Worm (Caenorhabditis elegans) whole organism, L2 larva: ENCODE results near the gene nlp-6.

ENCODE experiments used
- C34F6.9 ChIP-seq: fragments of 150-350 bp; optimal IDR thresholded peaks from 2 replicates; lab custom pipeline; 2014; ENCODE audit warnings: missing biosample characterization, missing genetic modification characterization
- F13H6.1 ChIP-seq: sonication (generic microtip); optimal IDR thresholded peaks from 2 replicates; lab custom pipeline; 2016; ENCODE audit warnings: missing genetic modification characterization, missing compliant biosample characterization
- R02D3.7 ChIP-seq: fragments of 150-350 bp; optimal IDR thresholded peaks from 2 replicates; lab custom pipeline; 2014; ENCODE audit warnings: missing biosample characterization, missing genetic modification characterization
- Y55F3AM.14 ChIP-seq: fragments of 200-800 bp; sonication (Bioruptor generic); optimal IDR thresholded peaks from 2 replicates; lab custom pipeline; 2018; ENCODE audit warnings: mild to moderate bottlenecking, missing genetic modification characterization, missing compliant biosample characterization
- ZK546.5 ChIP-seq: sonication (generic microtip); optimal IDR thresholded peaks from 2 replicates; lab custom pipeline; 2017; ENCODE audit warnings: missing biosample characterization, missing genetic modification characterization
- alr-1 ChIP-seq: fragments of 150-350 bp; optimal IDR thresholded peaks from 2 replicates; lab custom pipeline; 2014; ENCODE audit warnings: missing biosample characterization, missing genetic modification characterization
- aly-2 ChIP-seq: fragments of 150-350 bp; optimal IDR thresholded peaks from 2 replicates; lab custom pipeline; 2014; ENCODE audit warnings: missing biosample characterization, missing genetic modification characterization
- ama-1 ChIP-seq: fragments of 150-350 bp; optimal IDR thresholded peaks from 2 replicates; lab custom pipeline; 2018; ENCODE audit warnings: inconsistent platforms
- blmp-1 ChIP-seq: sonication (generic microtip); optimal IDR thresholded peaks from 2 replicates; lab custom pipeline; 2017; ENCODE audit warnings: missing genetic modification characterization, mild to moderate bottlenecking, missing compliant biosample characterization, antibody characterized with exemption, moderate library complexity; ENCODE audit not compliant: insufficient read depth
- ceh-16 ChIP-seq: fragments of 150-350 bp; optimal IDR thresholded peaks from 2 replicates; lab custom pipeline; 2014; ENCODE audit warnings: missing biosample characterization, missing genetic modification characterization
- ceh-82 ChIP-seq: fragments of 150-350 bp; optimal IDR thresholded peaks from 2 replicates; lab custom pipeline; 2014; ENCODE audit warnings: missing biosample characterization, missing genetic modification characterization
- crh-2 ChIP-seq: sonication (generic microtip); optimal IDR thresholded peaks from 2 replicates; lab custom pipeline; 2017; ENCODE audit warnings: missing biosample characterization, missing genetic modification characterization
- dmd-4 ChIP-seq: sonication (generic microtip); optimal IDR thresholded peaks from 2 replicates; lab custom pipeline; 2017; ENCODE audit warnings: missing biosample characterization, missing genetic modification characterization
- egl-27 ChIP-seq: sonication (generic microtip); optimal IDR thresholded peaks from 3 replicates; lab custom pipeline; 2017; ENCODE audit warnings: missing biosample characterization, missing genetic modification reagents, missing genetic modification characterization
- elt-1 ChIP-seq: fragments of 150-350 bp; optimal IDR thresholded peaks from 2 replicates; lab custom pipeline; 2014; ENCODE audit warnings: missing biosample characterization, missing genetic modification characterization
- elt-3 ChIP-seq: sonication (generic microtip); optimal IDR thresholded peaks from 2 replicates; lab custom pipeline; 2017; ENCODE audit warnings: missing biosample characterization, missing genetic modification characterization
- fos-1 ChIP-seq: fragments of 150-350 bp; optimal IDR thresholded peaks from 2 replicates; lab custom pipeline; 2014; ENCODE audit warnings: missing biosample characterization, missing genetic modification characterization
- gmeb-1 ChIP-seq: fragments of 150-350 bp; optimal IDR thresholded peaks from 2 replicates; lab custom pipeline; 2014; ENCODE audit warnings: missing biosample characterization, missing genetic modification characterization
- lin-11 ChIP-seq: fragments of 150-350 bp; sonication (generic microtip); optimal IDR thresholded peaks from 2 replicates; lab custom pipeline; 2014; ENCODE audit warnings: missing biosample characterization, missing genetic modification characterization, inconsistent platforms, mixed read lengths
- lin-13 ChIP-seq: fragments of 150-350 bp; optimal IDR thresholded peaks from 2 replicates; lab custom pipeline; 2014; ENCODE audit warnings: missing biosample characterization, missing genetic modification reagents, missing genetic modification characterization
- lin-39 ChIP-seq: fragments of 150-350 bp; optimal IDR thresholded peaks from 2 replicates; lab custom pipeline; 2014; ENCODE audit warnings: missing biosample characterization, missing genetic modification reagents, missing genetic modification characterization
- lsy-2 ChIP-seq, 2 experiments: fragments of 150-350 bp in 1 of 2; sonication (generic microtip) in 1 of 2; optimal IDR thresholded peaks; 2 replicates each; lab custom pipeline; 2014 to 2017; ENCODE audit warnings: missing biosample characterization in 2 of 2, missing genetic modification characterization in 2 of 2
- mab-5 ChIP-seq: fragments of 150-350 bp; optimal IDR thresholded peaks from 2 replicates; lab custom pipeline; 2014; ENCODE audit warnings: missing biosample characterization, missing genetic modification characterization
- mbf-1 ChIP-seq: sonication (generic microtip); optimal IDR thresholded peaks from 2 replicates; lab custom pipeline; 2017; ENCODE audit warnings: missing biosample characterization, missing genetic modification characterization
- mdl-1 ChIP-seq, 2 experiments: fragments of 150-350 bp in 1 of 2; sonication (generic microtip) in 1 of 2; optimal IDR thresholded peaks; 2 replicates each; lab custom pipeline; 2017; ENCODE audit warnings: missing biosample characterization in 2 of 2, missing genetic modification characterization in 2 of 2
- nhr-10 ChIP-seq: sonication (generic microtip); optimal IDR thresholded peaks from 2 replicates; lab custom pipeline; 2017; ENCODE audit warnings: missing biosample characterization, missing genetic modification characterization
- nhr-11 ChIP-seq: fragments of 150-350 bp; optimal IDR thresholded peaks from 2 replicates; lab custom pipeline; 2014; ENCODE audit warnings: missing biosample characterization, missing genetic modification characterization
- nhr-12 ChIP-seq: fragments of 150-350 bp; optimal IDR thresholded peaks from 2 replicates; lab custom pipeline; 2014; ENCODE audit warnings: missing biosample characterization, missing genetic modification characterization
- nhr-129 ChIP-seq: fragments of 150-350 bp; optimal IDR thresholded peaks from 2 replicates; lab custom pipeline; 2014; ENCODE audit warnings: missing biosample characterization, missing genetic modification characterization
- nhr-21 ChIP-seq: fragments of 150-350 bp; optimal IDR thresholded peaks from 2 replicates; lab custom pipeline; 2014; ENCODE audit warnings: missing biosample characterization, missing genetic modification characterization
- nhr-23 ChIP-seq: fragments of 150-350 bp; optimal IDR thresholded peaks from 2 replicates; lab custom pipeline; 2014; ENCODE audit warnings: missing biosample characterization, missing genetic modification reagents, missing genetic modification characterization
- nhr-237 ChIP-seq: fragments of 150-350 bp; optimal IDR thresholded peaks from 2 replicates; lab custom pipeline; 2014; ENCODE audit warnings: missing biosample characterization, missing genetic modification characterization
- nhr-25 ChIP-seq: fragments of 150-350 bp; sonication (generic microtip); optimal IDR thresholded peaks from 3 replicates; lab custom pipeline; 2014; ENCODE audit warnings: missing biosample characterization, missing genetic modification characterization
- nhr-6 ChIP-seq: fragments of 150-350 bp; optimal IDR thresholded peaks from 2 replicates; lab custom pipeline; 2014; ENCODE audit warnings: missing biosample characterization, missing genetic modification characterization
- nhr-77 ChIP-seq: fragments of 150-350 bp; optimal IDR thresholded peaks from 2 replicates; lab custom pipeline; 2014; ENCODE audit warnings: missing biosample characterization, missing genetic modification characterization
- peb-1 ChIP-seq: fragments of 150-350 bp; optimal IDR thresholded peaks from 2 replicates; lab custom pipeline; 2014; ENCODE audit warnings: missing biosample characterization, missing genetic modification characterization
- sem-4 ChIP-seq: fragments of 150-350 bp; optimal IDR thresholded peaks from 2 replicates; lab custom pipeline; 2014; ENCODE audit warnings: missing biosample characterization, missing genetic modification reagents, missing genetic modification characterization
- skn-1 ChIP-seq: sonication (generic microtip); optimal IDR thresholded peaks from 2 replicates; lab custom pipeline; 2017; ENCODE audit warnings: missing biosample characterization, missing genetic modification characterization
- sma-3 ChIP-seq: sonication (generic microtip); optimal IDR thresholded peaks from 2 replicates; lab custom pipeline; 2016; ENCODE audit warnings: missing genetic modification reagents, missing genetic modification characterization, missing compliant biosample characterization
- sma-9 ChIP-seq, 2 experiments: fragments of 150-350 bp in 1 of 2; sonication (generic microtip) in 1 of 2; optimal IDR thresholded peaks; 2 replicates each; lab custom pipeline; 2014 to 2016; ENCODE audit warnings: missing genetic modification characterization in 2 of 2, mild to moderate bottlenecking in 1 of 2, missing biosample characterization in 1 of 2, missing compliant biosample characterization in 1 of 2, missing genetic modification reagents in 1 of 2, moderate library complexity in 1 of 2
- snpc-4 ChIP-seq: fragments of 150-350 bp; optimal IDR thresholded peaks from 2 replicates; lab custom pipeline; 2014; ENCODE audit warnings: missing biosample characterization, missing genetic modification characterization
- unc-39 ChIP-seq: fragments of 150-350 bp; optimal IDR thresholded peaks from 2 replicates; lab custom pipeline; 2014; ENCODE audit warnings: missing biosample characterization, missing genetic modification characterization
- unc-55 ChIP-seq: fragments of 150-350 bp; sonication (generic microtip); optimal IDR thresholded peaks from 3 replicates; lab custom pipeline; 2014; ENCODE audit warnings: missing biosample characterization, missing genetic modification reagents, missing genetic modification characterization
- unc-62 ChIP-seq: fragments of 150-350 bp; optimal IDR thresholded peaks from 2 replicates; lab custom pipeline; 2014; ENCODE audit warnings: missing biosample characterization, missing genetic modification reagents, missing genetic modification characterization
- zag-1 ChIP-seq: fragments of 150-350 bp; optimal IDR thresholded peaks from 2 replicates; lab custom pipeline; 2014; ENCODE audit warnings: missing biosample characterization, missing genetic modification characterization
- ztf-1 ChIP-seq: fragments of 200-800 bp; sonication (Bioruptor generic); conservative IDR thresholded peaks from 2 replicates; pipeline ENCODE4 v1.3.6; 2022; ENCODE audit warnings: missing genetic modification characterization, missing compliant biosample characterization
- ztf-11 ChIP-seq: sonication (generic microtip); optimal IDR thresholded peaks from 2 replicates; lab custom pipeline; 2017; ENCODE audit warnings: missing biosample characterization, missing genetic modification characterization
- ztf-4 ChIP-seq: fragments of 150-350 bp; optimal IDR thresholded peaks from 2 replicates; lab custom pipeline; 2014; ENCODE audit warnings: missing biosample characterization, missing genetic modification characterization

Gene nlp-6

DNA sequence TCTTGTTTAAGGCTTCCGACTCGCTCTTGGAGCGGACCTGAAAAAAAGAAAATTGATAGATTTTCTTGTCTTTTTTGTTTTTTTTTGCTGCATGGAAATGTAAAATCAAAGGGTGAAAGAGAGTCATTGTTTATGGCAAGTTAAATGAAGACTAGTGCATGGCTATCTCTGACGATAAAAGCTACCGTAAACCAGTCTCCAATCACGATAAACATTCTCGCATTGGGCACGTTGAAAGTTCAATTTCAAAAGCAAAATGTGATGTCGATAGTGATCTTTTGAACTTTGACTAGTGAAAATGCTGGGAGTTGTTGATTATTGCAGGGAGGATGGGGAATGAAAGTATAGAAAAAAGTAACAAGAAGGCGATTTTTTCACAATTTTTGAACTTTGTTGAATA, 35.6 kb upstream of the nlp-6 start:
- TF ChIP-seq Y55F3AM.14 (GFP tag; lab: Kevin White, UChicago) (no peak), nhr-129 (peak; percentile 17)
- TF ChIP-seq, all 48 proteins: peak for 1

DNA sequence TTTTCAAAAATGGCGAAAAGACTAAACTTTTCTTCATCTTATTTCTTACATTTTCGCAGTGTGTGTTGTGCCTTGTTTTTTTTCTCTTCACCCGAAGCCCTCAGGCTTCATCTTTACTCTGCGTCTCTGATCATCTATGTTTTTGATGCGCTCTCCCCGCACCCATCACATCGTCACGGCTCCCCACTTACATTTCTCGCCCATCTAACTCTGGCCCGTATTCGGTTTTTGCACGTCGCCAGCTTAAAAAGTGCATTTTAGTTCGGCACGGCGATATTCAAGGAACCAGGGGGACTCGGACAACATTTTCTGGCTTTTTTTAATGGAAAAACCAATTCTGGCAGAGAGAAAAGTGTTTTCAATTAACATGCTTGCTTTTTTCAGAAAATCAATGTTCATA, 34.9 kb upstream of the nlp-6 start:
- no peak for TF ChIP-seq fos-1 (tag; lab: Kevin White, UChicago)
- no peak for TF ChIP-seq alr-1 (tag; lab: Kevin White, UChicago)
- no peak for TF ChIP-seq unc-62 (GFP tag; lab: Kevin White, UChicago)
- TF ChIP-seq nhr-23 (tag; lab: Kevin White, UChicago): no peak
- TF ChIP-seq C34F6.9 (tag; lab: Kevin White, UChicago): peak; percentile 62
- no peak for TF ChIP-seq aly-2 (tag; lab: Kevin White, UChicago)
- no peak for TF ChIP-seq egl-27 (tag; lab: Kevin White, UChicago)
- TF ChIP-seq nhr-10 (tag; lab: Kevin White, UChicago): no peak
- peak; percentile 63 for TF ChIP-seq zag-1 (tag; lab: Kevin White, UChicago)
- no peak for TF ChIP-seq mbf-1 (tag; lab: Kevin White, UChicago)
- TF ChIP-seq nhr-6 (tag; lab: Kevin White, UChicago): no peak
- no peak for TF ChIP-seq nhr-11 (tag; lab: Kevin White, UChicago)
- no peak for TF ChIP-seq ceh-16 (tag; lab: Kevin White, UChicago)
- no peak for TF ChIP-seq elt-1 (tag; lab: Kevin White, UChicago)
- TF ChIP-seq sem-4 (tag; lab: Kevin White, UChicago): peak; percentile 20
- no peak for TF ChIP-seq dmd-4 (tag; lab: Kevin White, UChicago)
- TF ChIP-seq ama-1 (lab: Kevin White, UChicago): peak; percentile 16
- TF ChIP-seq nhr-129: peak; percentile 55
- TF ChIP-seq nhr-237: no peak
- TF ChIP-seq nhr-12 (tag; lab: Kevin White, UChicago): no peak
- TF ChIP-seq lin-13: no peak
- peak; percentile 16 for TF ChIP-seq snpc-4 (tag; lab: Kevin White, UChicago)
- TF ChIP-seq lsy-2 (tag; optimal IDR thresholded peaks at IDR 0.05; lab: Kevin White, UChicago): peak in 1 of 2 experiments; percentile 41
- TF ChIP-seq ztf-1 (GFP tag; lab: Robert Waterston, UW): no peak
- TF ChIP-seq mab-5 (tag; lab: Kevin White, UChicago): peak; percentile 10
- TF ChIP-seq ztf-11: no peak
- peak in 1 of 2 experiments; percentile 41 for TF ChIP-seq mdl-1 (tag; optimal IDR thresholded peaks at IDR 0.05; lab: Kevin White, UChicago)
- peak; percentile 61 for TF ChIP-seq F13H6.1 (tag; lab: Kevin White, UChicago)
- no peak for TF ChIP-seq blmp-1 (tag; lab: Kevin White, UChicago)
- no peak for TF ChIP-seq nhr-25 (tag; lab: Kevin White, UChicago)
- TF ChIP-seq peb-1 (tag; lab: Kevin White, UChicago): no peak
- TF ChIP-seq unc-55 (GFP tag; lab: Kevin White, UChicago): peak; percentile 52
- TF ChIP-seq lin-11: no peak
- TF ChIP-seq gmeb-1 (tag; lab: Kevin White, UChicago): no peak
- TF ChIP-seq Y55F3AM.14 (GFP tag; lab: Kevin White, UChicago): no peak
- TF ChIP-seq crh-2: peak; percentile 41
- TF ChIP-seq R02D3.7 (tag; lab: Kevin White, UChicago): no peak
- no peak for TF ChIP-seq ZK546.5 (tag; lab: Kevin White, UChicago)
- no peak for TF ChIP-seq elt-3 (tag; lab: Kevin White, UChicago)
- no peak for TF ChIP-seq sma-3 (GFP tag; lab: Kevin White, UChicago)
- no peak for TF ChIP-seq ceh-82 (tag; lab: Kevin White, UChicago)
- TF ChIP-seq nhr-77 (tag; lab: Kevin White, UChicago): no peak
- peak; percentile 39 for TF ChIP-seq sma-9 (GFP tag; optimal IDR thresholded peaks at IDR 0.05; lab: Kevin White, UChicago)
- TF ChIP-seq sma-9 (tag; optimal IDR thresholded peaks at IDR 0.05; lab: Kevin White, UChicago): no peak
- TF ChIP-seq skn-1 (tag; lab: Kevin White, UChicago): no peak
- TF ChIP-seq lin-39 (tag; lab: Kevin White, UChicago): no peak
- peak; percentile 26 for TF ChIP-seq ztf-4 (tag; lab: Kevin White, UChicago)
- no peak for TF ChIP-seq unc-39
- TF ChIP-seq nhr-21 (tag; lab: Kevin White, UChicago): no peak
- TF ChIP-seq, all 48 proteins: peak for 14
